Worm (Caenorhabditis elegans) whole organism, L4 larva: ENCODE results near the gene K01D12.1.

ENCODE experiments used
- F49E8.2 ChIP-seq: sonication (generic microtip); optimal IDR thresholded peaks from 2 replicates; lab custom pipeline; 2016; ENCODE audit warnings: missing compliant biosample characterization, mild to moderate bottlenecking, missing genetic modification characterization, borderline replicate concordance
- Y105C5A.15 ChIP-seq: fragments of 200-800 bp; sonication (Bioruptor generic); IDR thresholded peaks from 2 replicates; pipeline ENCODE4 v1.3.6; 2022; ENCODE audit warnings: missing genetic modification characterization, missing compliant biosample characterization
- ces-1 ChIP-seq: fragments of 150-350 bp; sonication (generic microtip); optimal IDR thresholded peaks from 4 replicates; lab custom pipeline; 2014; ENCODE audit warnings: missing biosample characterization, missing genetic modification reagents, missing genetic modification characterization
- cey-2 ChIP-seq: sonication (generic microtip); optimal IDR thresholded peaks from 3 replicates; lab custom pipeline; 2017; ENCODE audit warnings: missing genetic modification characterization, mild to moderate bottlenecking, missing compliant biosample characterization, antibody characterized with exemption, borderline replicate concordance; ENCODE audit not compliant: insufficient read depth
- dpl-1 ChIP-seq: fragments of 150-350 bp; optimal IDR thresholded peaks from 2 replicates; lab custom pipeline; 2014; ENCODE audit warnings: missing biosample characterization, missing genetic modification reagents, missing genetic modification characterization
- dve-1 ChIP-seq: sonication (generic microtip); optimal IDR thresholded peaks from 2 replicates; lab custom pipeline; 2017; ENCODE audit warnings: antibody characterized with exemption, mild to moderate bottlenecking, missing genetic modification characterization, missing compliant biosample characterization; ENCODE audit not compliant: insufficient read depth
- egl-27 ChIP-seq: sonication (generic microtip); optimal IDR thresholded peaks from 3 replicates; lab custom pipeline; 2017; ENCODE audit warnings: missing biosample characterization, missing genetic modification reagents, missing genetic modification characterization
- fkh-10 ChIP-seq: fragments of 150-350 bp; optimal IDR thresholded peaks from 2 replicates; lab custom pipeline; 2014; ENCODE audit warnings: missing biosample characterization, missing genetic modification reagents, missing genetic modification characterization
- lin-38 ChIP-seq: fragments of 200-800 bp; sonication (Bioruptor generic); IDR thresholded peaks from 2 replicates; pipeline ENCODE4 v1.3.6; 2022; ENCODE audit warnings: missing genetic modification reagents, missing genetic modification characterization, missing compliant biosample characterization
- nhr-10 ChIP-seq: fragments of 150-350 bp; optimal IDR thresholded peaks from 2 replicates; lab custom pipeline; 2014; ENCODE audit warnings: missing biosample characterization, missing genetic modification characterization
- nhr-28 ChIP-seq: fragments of 150-350 bp; optimal IDR thresholded peaks from 2 replicates; lab custom pipeline; 2014; ENCODE audit warnings: missing biosample characterization, missing genetic modification characterization
- spr-3 ChIP-seq: fragments of 200-800 bp; sonication (Bioruptor generic); optimal IDR thresholded peaks from 2 replicates; lab custom pipeline; 2018; ENCODE audit warnings: mild to moderate bottlenecking, missing genetic modification characterization, missing compliant biosample characterization

- TF ChIP-seq dpl-1 (GFP tag; lab: Kevin White, UChicago) (no peak), egl-27 (tag; lab: Kevin White, UChicago) (no peak), spr-3 (GFP tag; lab: Kevin White, UChicago) (no peak), nhr-28 (peak; percentile 70), nhr-10 (tag; lab: Kevin White, UChicago) (no peak), cey-2 (tag; lab: Kevin White, UChicago) (no peak), F49E8.2 (tag; lab: Kevin White, UChicago) (no peak), fkh-10 (no peak), lin-38 (GFP tag; lab: Robert Waterston, UW) (no peak), dve-1 (peak; percentile 47), ces-1 (no peak), Y105C5A.15 (GFP tag; lab: Robert Waterston, UW) (no peak)
Observed at ce11 chrV:12415656-12416055, 38.3 kb downstream of the K01D12.1 start, which contains the start of gene cdr-2.
